Fruit fly (Drosophila melanogaster) whole organism, embryonic: ENCODE data around the gene Prdm13.

Experiments
- CG15696 ChIP-seq: fragments of 200-800 bp; sonication (Bioruptor generic); optimal IDR thresholded peaks from 2 replicates; lab custom pipeline; 2019; ENCODE audit warnings: missing biosample characterization, mild to moderate bottlenecking, missing genetic modification characterization, moderate library complexity
- ara ChIP-seq: fragments of 200-800 bp; sonication (Bioruptor generic); IDR thresholded peaks from 2 replicates; pipeline ENCODE4 v1.3.6; 2022; ENCODE audit warnings: missing biosample characterization, missing genetic modification characterization

- TF ChIP-seq ara (GFP tag; lab: Robert Waterston, UW) (no peak), CG15696 (tag; lab: Kevin White, UChicago) (no peak)
These were observed 22.0 kb upstream of the Prdm13 start for dm6 chr3L:6140771-6141472.
